Fruit fly (Drosophila melanogaster) whole organism, embryonic: ENCODE data around the gene CG43051.

Experiments
- Aef1 ChIP-seq: fragments of 200-800 bp; sonication (Bioruptor generic); IDR thresholded peaks from 3 replicates; pipeline ENCODE4 v1.3.6; 2022; ENCODE audit warnings: missing biosample characterization, missing genetic modification characterization
- BEAF-32 ChIP-seq: fragments of 200-800 bp; sonication (Bioruptor generic); optimal IDR thresholded peaks from 3 replicates; lab custom pipeline; 2017; ENCODE audit warnings: missing biosample characterization, missing genetic modification characterization, mild to moderate bottlenecking, moderate library complexity, missing genetic modification reagents
- CG11093 ChIP-seq: fragments of 200-800 bp; sonication (Bioruptor generic); IDR thresholded peaks from 3 replicates; pipeline ENCODE4 v1.3.6; 2022; ENCODE audit warnings: missing biosample characterization, missing genetic modification characterization
- CG11723 ChIP-seq: fragments of 200-800 bp; sonication (Bioruptor generic); optimal IDR thresholded peaks from 2 replicates; lab custom pipeline; 2017; ENCODE audit warnings: missing biosample characterization, mild to moderate bottlenecking, missing genetic modification characterization
- CG12071 ChIP-seq: fragments of 200-800 bp; sonication (Bioruptor generic); optimal IDR thresholded peaks from 3 replicates; lab custom pipeline; 2018; ENCODE audit warnings: missing biosample characterization, mild to moderate bottlenecking, missing genetic modification characterization
- CG12155 ChIP-seq: fragments of 200-800 bp; sonication (Bioruptor generic); optimal IDR thresholded peaks from 3 replicates; lab custom pipeline; 2016; ENCODE audit warnings: missing biosample characterization, missing genetic modification characterization
- CG12659 ChIP-seq: fragments of 200-800 bp; sonication (Bioruptor generic); optimal IDR thresholded peaks from 3 replicates; lab custom pipeline; 2017; ENCODE audit warnings: mild to moderate bottlenecking, missing biosample characterization, missing genetic modification reagents, missing genetic modification characterization
- CG13775 ChIP-seq: fragments of 200-800 bp; sonication (Bioruptor generic); optimal IDR thresholded peaks from 3 replicates; lab custom pipeline; 2017; ENCODE audit warnings: missing biosample characterization, mild to moderate bottlenecking, missing genetic modification characterization
- CG2889 ChIP-seq: fragments of 200-800 bp; sonication (Bioruptor generic); IDR thresholded peaks from 3 replicates; pipeline ENCODE4 v1.3.6; 2022; ENCODE audit warnings: missing biosample characterization, missing genetic modification characterization
- CG3847 ChIP-seq: fragments of 200-800 bp; sonication (Bioruptor generic); IDR thresholded peaks from 2 replicates; pipeline ENCODE4 v1.3.6; 2022; ENCODE audit warnings: missing biosample characterization, missing genetic modification characterization
- CG43689 ChIP-seq: fragments of 200-800 bp; sonication (Bioruptor generic); IDR thresholded peaks from 2 replicates; pipeline ENCODE4 v1.3.6; 2022; ENCODE audit warnings: missing biosample characterization, missing genetic modification characterization
- CG4730 ChIP-seq: fragments of 200-800 bp; sonication (Bioruptor generic); IDR thresholded peaks from 2 replicates; pipeline ENCODE4 v1.3.6; 2022; ENCODE audit warnings: missing biosample characterization, missing genetic modification characterization
- CG4854 ChIP-seq: fragments of 200-800 bp; sonication (Bioruptor generic); optimal IDR thresholded peaks from 2 replicates; lab custom pipeline; 2016; ENCODE audit warnings: missing biosample characterization, missing genetic modification characterization, inconsistent platforms
- CG6683 ChIP-seq: fragments of 200-800 bp; sonication (Bioruptor generic); optimal IDR thresholded peaks from 2 replicates; lab custom pipeline; 2017; ENCODE audit warnings: missing biosample characterization, mild to moderate bottlenecking, missing genetic modification characterization, missing genetic modification reagents
- CG6791 ChIP-seq: fragments of 200-800 bp; sonication (Bioruptor generic); IDR thresholded peaks from 3 replicates; pipeline ENCODE4 v1.3.6; 2022; ENCODE audit warnings: missing biosample characterization, missing genetic modification characterization; ENCODE audit not compliant: partially characterized antibody
- CG6813 ChIP-seq: fragments of 200-800 bp; sonication (Bioruptor generic); optimal IDR thresholded peaks from 2 replicates; lab custom pipeline; 2017; ENCODE audit warnings: missing biosample characterization, missing genetic modification characterization, mild to moderate bottlenecking, moderate library complexity, missing genetic modification reagents
- CG7556 ChIP-seq: fragments of 200-800 bp; sonication (Bioruptor generic); optimal IDR thresholded peaks from 2 replicates; lab custom pipeline; 2017; ENCODE audit warnings: missing biosample characterization, mild to moderate bottlenecking, missing genetic modification characterization
- CG8290 ChIP-seq, 3 experiments: fragments of 200-800 bp; sonication (Bioruptor generic); optimal IDR thresholded peaks; 2 replicates each; lab custom pipeline; 2016 to 2019; ENCODE audit warnings: missing biosample characterization in 3 of 3, missing genetic modification characterization in 3 of 3, mild to moderate bottlenecking in 2 of 3, moderate library complexity in 1 of 3
- CG8924 ChIP-seq: fragments of 200-800 bp; optimal IDR thresholded peaks from 3 replicates; lab custom pipeline; 2019; ENCODE audit warnings: missing biosample characterization, mild to moderate bottlenecking, missing genetic modification characterization, moderate library complexity
- CG9437 ChIP-seq: fragments of 200-800 bp; sonication (Bioruptor generic); optimal IDR thresholded peaks from 2 replicates; lab custom pipeline; 2018; ENCODE audit warnings: missing biosample characterization, mild to moderate bottlenecking, missing genetic modification characterization
- CG9932 ChIP-seq: fragments of 200-800 bp; sonication (Bioruptor generic); IDR thresholded peaks from 2 replicates; pipeline ENCODE4 v1.3.6; 2022; ENCODE audit warnings: missing biosample characterization, missing genetic modification characterization
- Dfd ChIP-seq, 2 experiments: fragments of >200 bp; optimal IDR thresholded peaks; 2 replicates each; lab custom pipeline; 2017; ENCODE audit warnings: missing biosample characterization in 2 of 2, missing genetic modification characterization in 2 of 2
- Elba2 ChIP-seq: fragments of 200-800 bp; sonication (Bioruptor generic); optimal IDR thresholded peaks from 3 replicates; lab custom pipeline; 2016; ENCODE audit warnings: missing biosample characterization, missing genetic modification characterization
- Hr3 ChIP-seq: fragments of 200-800 bp; sonication (Bioruptor generic); optimal IDR thresholded peaks from 3 replicates; lab custom pipeline; 2016; ENCODE audit warnings: missing biosample characterization, missing genetic modification characterization
- TFAM ChIP-seq: fragments of 200-800 bp; sonication (Bioruptor generic); optimal IDR thresholded peaks from 2 replicates; lab custom pipeline; 2017; ENCODE audit warnings: missing biosample characterization, missing genetic modification characterization, inconsistent platforms
- Taf1 ChIP-seq: fragments of 200-800 bp; sonication (Bioruptor generic); IDR thresholded peaks from 2 replicates; pipeline ENCODE4 v1.3.6; 2022; ENCODE audit warnings: missing biosample characterization, missing genetic modification characterization
- az2 ChIP-seq: fragments of 200-800 bp; sonication (Bioruptor generic); optimal IDR thresholded peaks from 3 replicates; lab custom pipeline; 2016; ENCODE audit warnings: missing biosample characterization, missing genetic modification characterization
- bab2 ChIP-seq: fragments of 200-800 bp; sonication (Bioruptor generic); optimal IDR thresholded peaks from 2 replicates; lab custom pipeline; 2016; ENCODE audit warnings: missing biosample characterization, missing genetic modification characterization
- chinmo ChIP-seq: fragments of 200-800 bp; sonication (Bioruptor generic); IDR thresholded peaks from 4 replicates; pipeline ENCODE4 v1.3.6; 2022; ENCODE audit warnings: missing biosample characterization, missing genetic modification characterization; ENCODE audit not compliant: partially characterized antibody
- crp ChIP-seq, 2 experiments: fragments of 200-800 bp; sonication (Bioruptor generic); optimal IDR thresholded peaks; 2 replicates in 1 of 2; 3 replicates in 1 of 2; lab custom pipeline; 2017; ENCODE audit warnings: missing biosample characterization in 2 of 2, missing genetic modification characterization in 2 of 2, mild to moderate bottlenecking in 1 of 2, moderate library complexity in 1 of 2
- dan ChIP-seq: fragments of 200-800 bp; sonication (Bioruptor generic); IDR thresholded peaks from 2 replicates; pipeline ENCODE4 v1.3.6; 2022; ENCODE audit warnings: missing biosample characterization, missing genetic modification characterization
- dm ChIP-seq: fragments of 200-800 bp; sonication (Bioruptor generic); optimal IDR thresholded peaks from 3 replicates; lab custom pipeline; 2016; ENCODE audit warnings: missing biosample characterization, missing genetic modification characterization
- fd102C ChIP-seq: fragments of 200-800 bp; sonication (Bioruptor generic); optimal IDR thresholded peaks from 2 replicates; lab custom pipeline; 2018; ENCODE audit warnings: missing biosample characterization, mild to moderate bottlenecking, missing genetic modification characterization, moderate library complexity
- gce ChIP-seq: fragments of 200-800 bp; sonication (Bioruptor generic); IDR thresholded peaks from 3 replicates; pipeline ENCODE4 v1.3.6; 2022; ENCODE audit warnings: missing biosample characterization, missing genetic modification characterization
- gfzf ChIP-seq: fragments of 200-800 bp; sonication (Bioruptor generic); optimal IDR thresholded peaks from 2 replicates; lab custom pipeline; 2016; ENCODE audit warnings: missing biosample characterization, mild to moderate bottlenecking, missing genetic modification characterization, moderate library complexity
- grn ChIP-seq: fragments of 200-800 bp; sonication (Bioruptor generic); optimal IDR thresholded peaks from 3 replicates; lab custom pipeline; 2017; ENCODE audit warnings: missing biosample characterization, missing genetic modification characterization
- gt ChIP-seq: fragments of 200-800 bp; sonication (Bioruptor generic); IDR thresholded peaks from 2 replicates; pipeline ENCODE4 v1.3.6; 2022; ENCODE audit warnings: missing biosample characterization, missing genetic modification characterization
- her ChIP-seq: fragments of 200-800 bp; sonication (Bioruptor generic); optimal IDR thresholded peaks from 2 replicates; lab custom pipeline; 2016; ENCODE audit warnings: missing biosample characterization, missing genetic modification characterization
- hth ChIP-seq: fragments of >200 bp; optimal IDR thresholded peaks from 2 replicates; lab custom pipeline; 2017; ENCODE audit warnings: inconsistent platforms
- ind ChIP-seq: fragments of 200-800 bp; sonication (Bioruptor generic); optimal IDR thresholded peaks from 3 replicates; lab custom pipeline; 2016; ENCODE audit warnings: missing biosample characterization, missing genetic modification characterization
- kah ChIP-seq: fragments of 200-800 bp; sonication (Bioruptor generic); optimal IDR thresholded peaks from 2 replicates; lab custom pipeline; 2018; ENCODE audit warnings: missing biosample characterization, mild to moderate bottlenecking, missing genetic modification characterization
- mld ChIP-seq: fragments of 200-800 bp; sonication (Bioruptor generic); IDR thresholded peaks from 3 replicates; pipeline ENCODE4 v1.3.6; 2022; ENCODE audit warnings: missing biosample characterization, missing genetic modification characterization; ENCODE audit not compliant: partially characterized antibody
- oc ChIP-seq: fragments of 200-800 bp; sonication (Bioruptor generic); optimal IDR thresholded peaks from 2 replicates; lab custom pipeline; 2018; ENCODE audit warnings: missing biosample characterization, mild to moderate bottlenecking, missing genetic modification characterization, moderate library complexity
- pan ChIP-seq, 4 experiments: fragments of >200 bp in 3 of 4; fragments of 200-800 bp in 1 of 4; sonication (Bioruptor generic) in 1 of 4; optimal IDR thresholded peaks in 3 of 4; IDR thresholded peaks in 1 of 4; 2 replicates each; pipeline versions ENCODE4 v1.3.6 to Lab custom; 2017 to 2022; ENCODE audit warnings: missing biosample characterization in 2 of 4, missing genetic modification characterization in 2 of 4, mixed read lengths in 1 of 4
- psq ChIP-seq: fragments of 200-800 bp; sonication (Bioruptor generic); optimal IDR thresholded peaks from 2 replicates; lab custom pipeline; 2017; ENCODE audit warnings: missing biosample characterization, missing genetic modification characterization
- row ChIP-seq: fragments of 200-800 bp; sonication (Bioruptor generic); IDR thresholded peaks from 3 replicates; pipeline ENCODE4 v1.3.6; 2022; ENCODE audit warnings: missing biosample characterization, missing genetic modification characterization
- sqz ChIP-seq: fragments of 200-800 bp; sonication (Bioruptor generic); optimal IDR thresholded peaks from 3 replicates; lab custom pipeline; 2018; ENCODE audit warnings: missing biosample characterization, mild to moderate bottlenecking, missing genetic modification characterization
- zen ChIP-seq: fragments of 200-800 bp; sonication (Bioruptor generic); optimal IDR thresholded peaks from 3 replicates; lab custom pipeline; 2018; ENCODE audit warnings: missing biosample characterization, mild to moderate bottlenecking, missing genetic modification characterization, moderate library complexity

Gene CG43051

DNA sequence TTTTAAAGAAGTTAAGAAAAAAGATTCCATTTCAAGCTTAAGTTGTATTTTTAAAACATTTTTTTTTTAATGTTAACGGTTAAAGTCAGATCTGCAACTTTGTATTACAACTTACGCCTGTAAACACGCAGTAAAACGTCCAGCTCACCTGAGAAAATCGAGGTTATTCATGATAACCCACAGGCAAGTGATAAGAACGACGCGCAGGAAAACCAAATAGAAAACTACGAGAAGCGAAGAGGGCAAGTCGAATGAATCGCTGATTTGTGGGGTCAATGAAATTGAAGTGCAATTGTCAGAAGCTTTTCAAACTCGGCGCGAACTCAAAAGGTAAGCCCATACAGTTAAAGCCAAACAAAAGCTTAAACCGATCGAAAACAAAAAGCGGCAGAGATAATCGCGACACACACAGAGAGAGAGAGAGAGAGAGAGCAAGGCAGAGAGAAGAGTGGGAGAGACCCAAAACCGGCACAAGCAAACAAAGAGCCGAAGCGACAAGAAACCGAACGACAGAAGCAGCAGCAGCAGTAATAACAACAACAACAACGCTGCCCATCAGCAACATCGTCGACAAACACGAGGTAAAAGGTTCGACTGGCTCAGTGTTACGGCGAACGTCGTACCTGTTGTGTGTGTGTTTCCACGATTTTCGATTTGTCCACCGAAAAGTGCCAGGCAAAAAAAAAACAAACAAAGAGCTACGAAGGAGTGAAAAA, at the start of gene CG43051 (continued):
- TF ChIP-seq CG12155 (GFP tag; lab: Kevin White, UChicago) = no peak
- 0 out of 2 replicates have a peak, but pooled peaks have one; percentile 33 for TF ChIP-seq Taf1 (GFP tag; lab: Robert Waterston, UW)
- no peak for TF ChIP-seq CG9437 (GFP tag; lab: Kevin White, UChicago)
- no peak for TF ChIP-seq CG4854
- TF ChIP-seq CG11723 (GFP tag; lab: Kevin White, UChicago) = no peak
- TF ChIP-seq CG9932 (GFP tag; lab: Robert Waterston, UW) = no peak
- TF ChIP-seq fd102C = no peak
- TF ChIP-seq CG2889 = no peak
- TF ChIP-seq crp (GFP tag; optimal IDR thresholded peaks at IDR 0.05; lab: Kevin White, UChicago) = no peak
- no peak for TF ChIP-seq gt (GFP tag; lab: Robert Waterston, UW)
- no peak for TF ChIP-seq Elba2 (GFP tag; lab: Kevin White, UChicago)
- no peak for TF ChIP-seq CG6683
- no peak for TF ChIP-seq pan (optimal IDR thresholded peaks at IDR 0.05; lab: Kevin White, UChicago)
- peak in 1 of 2 experiments; percentile 4 for TF ChIP-seq pan (GFP tag; optimal IDR thresholded peaks at IDR 0.05 in 1 of 2, IDR thresholded peaks at IDR 0.05 in 1 of 2)
- TF ChIP-seq kah (GFP tag; lab: Kevin White, UChicago) = no peak
- no peak for TF ChIP-seq CG12659
- TF ChIP-seq CG8290 (GFP tag; optimal IDR thresholded peaks at IDR 0.05; lab: Kevin White, UChicago) = no peak
- peak in 1 of 2 experiments; percentile 3 for TF ChIP-seq CG8290 (tag; optimal IDR thresholded peaks at IDR 0.05; lab: Kevin White, UChicago)
- no peak for TF ChIP-seq TFAM
- no peak for TF ChIP-seq CG6813 (GFP tag; lab: Kevin White, UChicago)
- TF ChIP-seq CG3847 = no peak
- TF ChIP-seq CG6791 = no peak
- TF ChIP-seq her (GFP tag; lab: Kevin White, UChicago) = peak; percentile 31
- TF ChIP-seq Hr3 (GFP tag; lab: Kevin White, UChicago) = no peak
- TF ChIP-seq gfzf (GFP tag; lab: Kevin White, UChicago) = no peak
- TF ChIP-seq CG13775 (GFP tag; lab: Kevin White, UChicago) = no peak
- peak; percentile 83; the same call in 3 of the 4 replicates for TF ChIP-seq chinmo
- TF ChIP-seq CG4730 (GFP tag; lab: Robert Waterston, UW) = no peak
- no peak for TF ChIP-seq CG43689 (GFP tag; lab: Robert Waterston, UW)
- peak; percentile 53 for TF ChIP-seq dm (GFP tag; lab: Kevin White, UChicago)
- no peak for TF ChIP-seq hth (lab: Kevin White, UChicago)
- TF ChIP-seq CG7556 (GFP tag; lab: Kevin White, UChicago) = no peak
- no peak for TF ChIP-seq zen
- no peak for TF ChIP-seq Dfd (GFP tag; optimal IDR thresholded peaks at IDR 0.05; lab: Kevin White, UChicago)
- no peak; the same call in 2 of the 3 replicates for TF ChIP-seq gce (GFP tag; lab: Robert Waterston, UW)
- TF ChIP-seq bab2 (GFP tag; lab: Kevin White, UChicago) = no peak
- TF ChIP-seq BEAF-32 = no peak
- peak; percentile 53 for TF ChIP-seq sqz (GFP tag; lab: Kevin White, UChicago)
- peak; percentile 82 for TF ChIP-seq oc (tag; lab: Kevin White, UChicago)
- TF ChIP-seq Aef1 (GFP tag; lab: Robert Waterston, UW) = 0 out of 3 replicates have a peak, but pooled peaks have one; percentile 24
- TF ChIP-seq CG11093 (GFP tag; lab: Robert Waterston, UW) = no peak
- TF ChIP-seq psq (GFP tag; lab: Kevin White, UChicago) = no peak
- peak; percentile 32 for TF ChIP-seq grn
- no peak for TF ChIP-seq ind (GFP tag; lab: Kevin White, UChicago)
- no peak for TF ChIP-seq row (GFP tag; lab: Robert Waterston, UW)
- TF ChIP-seq CG12071 = no peak
- no peak for TF ChIP-seq dan (GFP tag; lab: Robert Waterston, UW)
- TF ChIP-seq mld (GFP tag; lab: Robert Waterston, UW) = no peak
- no peak for TF ChIP-seq CG8924
- no peak for TF ChIP-seq az2
